Fruit fly (Drosophila melanogaster): Measurements from ENCODE around the gene CG5860.

The CG5860 gene

dm6 chr3R:17371094-17371493 is 38.3 kb upstream of the CG5860 start (continued):
- TF ChIP-seq vvl (GFP tag; IDR thresholded peaks at IDR 0.05) (peak; percentile 58; the same call in 1 of the 2 replicates), CG12236 (GFP tag; optimal IDR thresholded peaks at IDR 0.05) (no peak), lola (GFP tag; optimal IDR thresholded peaks at IDR 0.05) (no peak), D (optimal IDR thresholded peaks at IDR 0.05) (no peak), D (GFP tag; optimal IDR thresholded peaks at IDR 0.05) (no peak), scrt (GFP tag; optimal IDR thresholded peaks at IDR 0.05) (peak; percentile 10), cg (GFP tag; optimal IDR thresholded peaks at IDR 0.05) (no peak), sqz (GFP tag; optimal IDR thresholded peaks at IDR 0.05) (no peak), Mes4 (GFP tag; optimal IDR thresholded peaks at IDR 0.05) (no peak), CG1603 (tag; optimal IDR thresholded peaks at IDR 0.05) (no peak), run (tag; optimal IDR thresholded peaks at IDR 0.05) (no peak), Atf-2 (GFP tag; optimal IDR thresholded peaks at IDR 0.05) (no peak), Side (GFP tag; optimal IDR thresholded peaks at IDR 0.05) (no peak), CG6654 (GFP tag; optimal IDR thresholded peaks at IDR 0.05) (no peak), Ptx1 (GFP tag; IDR thresholded peaks at IDR 0.05) (peak; percentile 51), CG1647 (GFP tag; optimal IDR thresholded peaks at IDR 0.05) (no peak), CG12219 (GFP tag; optimal IDR thresholded peaks at IDR 0.05) (no peak), YL-1 (GFP tag; optimal IDR thresholded peaks at IDR 0.05) (no peak), CG17385 (GFP tag; optimal IDR thresholded peaks at IDR 0.05) (no peak), ranshi (GFP tag; IDR thresholded peaks at IDR 0.05) (no peak; the same call in 1 of the 2 replicates), pnt (GFP tag; optimal IDR thresholded peaks at IDR 0.05) (no peak), Fer3 (tag; optimal IDR thresholded peaks at IDR 0.05) (peak; percentile 45), sr (GFP tag; IDR thresholded peaks at IDR 0.05) (no peak), CrebB (tag; optimal IDR thresholded peaks at IDR 0.05) (no peak), gcm2 (GFP tag; optimal IDR thresholded peaks at IDR 0.05) (no peak), Oli (tag; optimal IDR thresholded peaks at IDR 0.05) (peak; percentile 0), CG13287 (GFP tag; IDR thresholded peaks at IDR 0.05; ENCODE audit: partially characterized antibody) (no peak), CG12299 (tag; optimal IDR thresholded peaks at IDR 0.05) (no peak), tin (GFP tag; optimal IDR thresholded peaks at IDR 0.05) (no peak), CG2199 (GFP tag; IDR thresholded peaks at IDR 0.05) (no peak), dmrt99B (tag; optimal IDR thresholded peaks at IDR 0.05) (peak; percentile 49), CG16779 (GFP tag; IDR thresholded peaks at IDR 0.05) (no peak), CG3163 (GFP tag; optimal IDR thresholded peaks at IDR 0.05) (no peak), dati (GFP tag; IDR thresholded peaks at IDR 0.05) (no peak), CG11560 (tag; IDR thresholded peaks at IDR 0.05) (no peak), CG12659 (GFP tag; optimal IDR thresholded peaks at IDR 0.05) (peak; percentile 18), CG10565 (GFP tag; optimal IDR thresholded peaks at IDR 0.05) (no peak), Dp (GFP tag; optimal IDR thresholded peaks at IDR 0.05) (no peak), cwo (GFP tag; optimal IDR thresholded peaks at IDR 0.05) (peak; percentile 48), Drgx (GFP tag; IDR thresholded peaks at IDR 0.05) (no peak), HmgD (GFP tag; optimal IDR thresholded peaks at IDR 0.05) (no peak), Vsx1 (GFP tag; optimal IDR thresholded peaks at IDR 0.05) (no peak), H2.0 (GFP tag; IDR thresholded peaks at IDR 0.05) (no peak), Doc2 (GFP tag; IDR thresholded peaks at IDR 0.05) (no peak), Ravus (GFP tag; IDR thresholded peaks at IDR 0.05) (no peak), CG15073 (GFP tag; optimal IDR thresholded peaks at IDR 0.05) (no peak), NC2β (GFP tag; optimal IDR thresholded peaks at IDR 0.05) (no peak), CG31365 (tag; optimal IDR thresholded peaks at IDR 0.05) (no peak), CG15514 (GFP tag; optimal IDR thresholded peaks at IDR 0.05) (peak; percentile 14), Taf1 (GFP tag; IDR thresholded peaks at IDR 0.05) (no peak), Mrtf (GFP tag; IDR thresholded peaks at IDR 0.05) (no peak; the same call in 2 of the 3 replicates), pros (GFP tag; optimal IDR thresholded peaks at IDR 0.05) (no peak)

All from whole organism, embryonic.